Fruit fly (Drosophila melanogaster): ENCODE data around the gene Art9.

- no peak for TF ChIP-seq usp (GFP tag; optimal IDR thresholded peaks at IDR 0.05)
- TF ChIP-seq psq (optimal IDR thresholded peaks at IDR 0.05) = no peak
- TF ChIP-seq Dll (optimal IDR thresholded peaks at IDR 0.05) = no peak
- no peak for TF ChIP-seq CG8478 (optimal IDR thresholded peaks at IDR 0.05)
- no peak for TF ChIP-seq pan (optimal IDR thresholded peaks at IDR 0.05)
- no peak for TF ChIP-seq EcR (GFP tag; optimal IDR thresholded peaks at IDR 0.05)
Observed at dm6 chr3R:13909899-13910298, 33.4 kb downstream of the Art9 start.

Measured in whole organism.